Fruit fly (Drosophila melanogaster): ENCODE results near the gene bam.

bam gene

DNA sequence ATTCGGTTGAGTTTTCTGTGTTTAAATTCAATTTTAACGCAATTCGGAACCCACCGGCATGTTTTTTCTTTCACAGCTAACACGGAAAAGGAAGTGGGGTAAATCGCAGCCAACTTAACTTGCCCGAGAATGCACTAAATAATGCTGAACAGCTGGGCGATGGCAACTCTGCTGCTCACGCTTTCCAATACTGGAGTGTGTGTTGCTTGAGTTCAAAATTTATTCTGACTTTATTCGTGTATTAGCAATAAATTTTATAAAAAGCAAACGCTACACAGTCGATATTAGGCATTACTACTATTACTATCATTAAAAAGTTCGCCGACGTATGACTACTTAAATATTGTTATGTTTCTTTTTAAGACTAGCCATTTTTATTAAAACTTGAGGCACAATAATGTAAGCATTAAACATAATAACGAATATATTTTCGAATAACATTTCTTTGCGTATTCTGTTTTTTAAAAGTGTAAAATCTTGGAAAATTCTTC is 2.5 kb upstream of the bam start, which contains the start of the genes RpS27 and Nup37 (continued):
- peak; percentile 100 for TF ChIP-seq NfI (GFP tag; optimal IDR thresholded peaks at IDR 0.05)
- TF ChIP-seq Nf-YC (tag; optimal IDR thresholded peaks at IDR 0.05), result peak; percentile 88
- TF ChIP-seq da (GFP tag; optimal IDR thresholded peaks at IDR 0.05), result peak; percentile 99
- TF ChIP-seq vfl (GFP tag; optimal IDR thresholded peaks at IDR 0.05), result peak; percentile 98
- peak; percentile 67 for TF ChIP-seq CG4360 (GFP tag; IDR thresholded peaks at IDR 0.05)
- peak; percentile 97 for TF ChIP-seq sug (tag; optimal IDR thresholded peaks at IDR 0.05)
- TF ChIP-seq peb (GFP tag; IDR thresholded peaks at IDR 0.05), result peak; percentile 89
- TF ChIP-seq CG3995 (GFP tag; optimal IDR thresholded peaks at IDR 0.05), result peak; percentile 89
- 0 out of 2 replicates have a peak, but pooled peaks have one; percentile 34 for TF ChIP-seq bbx (GFP tag; IDR thresholded peaks at IDR 0.05; ENCODE audit: partially characterized antibody)
- TF ChIP-seq org-1 (GFP tag; optimal IDR thresholded peaks at IDR 0.05), result peak; percentile 97
- peak; percentile 98 for TF ChIP-seq otp (GFP tag; IDR thresholded peaks at IDR 0.05)
- TF ChIP-seq CG4617 (GFP tag; optimal IDR thresholded peaks at IDR 0.05; ENCODE audit: borderline replicate concordance), result peak; percentile 99
- TF ChIP-seq ap (GFP tag; IDR thresholded peaks at IDR 0.05), result peak; percentile 95
- TF ChIP-seq Dip2 (GFP tag; IDR thresholded peaks at IDR 0.05), result 0 out of 2 replicates have a peak, but pooled peaks have one; percentile 14
- peak; percentile 94 for TF ChIP-seq ab (GFP tag; optimal IDR thresholded peaks at IDR 0.05)
- peak; percentile 99 for TF ChIP-seq schlank (tag; optimal IDR thresholded peaks at IDR 0.05)
- TF ChIP-seq stwl (tag; optimal IDR thresholded peaks at IDR 0.05), result peak; percentile 95
- TF ChIP-seq CG9932 (GFP tag; IDR thresholded peaks at IDR 0.05), result peak; percentile 98
- peak; percentile 94 for TF ChIP-seq CG4730 (GFP tag; IDR thresholded peaks at IDR 0.05)
- TF ChIP-seq CG4404 (GFP tag; IDR thresholded peaks at IDR 0.05), result peak; percentile 89
- peak; percentile 89 for TF ChIP-seq CG11560 (tag; IDR thresholded peaks at IDR 0.05)
- peak; percentile 98 for TF ChIP-seq sr (GFP tag; IDR thresholded peaks at IDR 0.05)
- peak; percentile 95 for TF ChIP-seq Dek (tag; optimal IDR thresholded peaks at IDR 0.05)
- peak; percentile 94 for TF ChIP-seq Oli (tag; optimal IDR thresholded peaks at IDR 0.05)
- TF ChIP-seq kni (GFP tag; optimal IDR thresholded peaks at IDR 0.05), result peak; percentile 100
- peak; percentile 82 for TF ChIP-seq CG30020 (tag; optimal IDR thresholded peaks at IDR 0.05)
- TF ChIP-seq Neu2 (GFP tag; optimal IDR thresholded peaks at IDR 0.05; ENCODE audit: borderline replicate concordance), result peak; percentile 93
- TF ChIP-seq Hand (GFP tag; optimal IDR thresholded peaks at IDR 0.05), result peak; percentile 94
- TF ChIP-seq odd (GFP tag; optimal IDR thresholded peaks at IDR 0.05), result peak; percentile 99
- TF ChIP-seq CG13894 (tag; optimal IDR thresholded peaks at IDR 0.05), result peak; percentile 96
- TF ChIP-seq Lim3 (GFP tag; IDR thresholded peaks at IDR 0.05), result peak; percentile 68; the same call in 1 of the 2 replicates
- peak; percentile 95 for TF ChIP-seq gsb-n (tag; optimal IDR thresholded peaks at IDR 0.05)
- peak; percentile 99 for TF ChIP-seq Side (GFP tag; optimal IDR thresholded peaks at IDR 0.05)
- peak; percentile 98 for TF ChIP-seq CG3847 (GFP tag; IDR thresholded peaks at IDR 0.05)
- peak; percentile 90 for TF ChIP-seq pfk (GFP tag; optimal IDR thresholded peaks at IDR 0.05)
- TF ChIP-seq ewg (GFP tag; optimal IDR thresholded peaks at IDR 0.05), result peak; percentile 95
- peak; percentile 88 for TF ChIP-seq tap (tag; optimal IDR thresholded peaks at IDR 0.05)
- peak; percentile 74 for TF ChIP-seq CTCF (GFP tag; optimal IDR thresholded peaks at IDR 0.05)
- TF ChIP-seq tx (GFP tag; optimal IDR thresholded peaks at IDR 0.05), result peak; percentile 97
- TF ChIP-seq CG10462 (GFP tag; optimal IDR thresholded peaks at IDR 0.05), result peak; percentile 93
- TF ChIP-seq CG4707 (GFP tag; optimal IDR thresholded peaks at IDR 0.05), result peak; percentile 97
- peak; percentile 89 for TF ChIP-seq seq (GFP tag; IDR thresholded peaks at IDR 0.05)
- peak; percentile 100 for TF ChIP-seq YL-1 (GFP tag; optimal IDR thresholded peaks at IDR 0.05)
- TF ChIP-seq jumu (GFP tag; optimal IDR thresholded peaks at IDR 0.05), result peak; percentile 96
- peak; percentile 95 to 99 for TF ChIP-seq dpn (GFP tag; optimal IDR thresholded peaks at IDR 0.05)
- TF ChIP-seq Antp (GFP tag; optimal IDR thresholded peaks at IDR 0.05), result peak; percentile 98
- TF ChIP-seq CG6689 (GFP tag; IDR thresholded peaks at IDR 0.05), result peak; percentile 91
- peak; percentile 100 for TF ChIP-seq CG13123 (GFP tag; optimal IDR thresholded peaks at IDR 0.05)
- peak; percentile 96 for TF ChIP-seq CG15514 (GFP tag; optimal IDR thresholded peaks at IDR 0.05)
- TF ChIP-seq CG12391 (tag; optimal IDR thresholded peaks at IDR 0.05), result peak; percentile 97
- peak; percentile 71 for TF ChIP-seq corto (GFP tag; optimal IDR thresholded peaks at IDR 0.05)
